Worm (Caenorhabditis elegans) whole organism, young adult: ENCODE results near the gene ppat-1.
A peak's percentile ranks its signal among the peaks of the same experiment; 100 is the strongest.

Experiments used
- B0019.2 ChIP-seq: fragments of 200-800 bp; sonication (Bioruptor generic); conservative IDR thresholded peaks from 2 replicates; pipeline ENCODE4 v1.3.6; 2022; ENCODE audit warnings: missing genetic modification reagents, missing genetic modification characterization, missing compliant biosample characterization
- D2030.7 ChIP-seq: fragments of 200-800 bp; sonication (Bioruptor generic); IDR thresholded peaks from 2 replicates; pipeline ENCODE4 v1.3.6; 2022; ENCODE audit warnings: missing genetic modification reagents, missing genetic modification characterization, missing compliant biosample characterization
- F22D6.2 ChIP-seq: sonication (generic microtip); optimal IDR thresholded peaks from 2 replicates; lab custom pipeline; 2016; ENCODE audit warnings: mild to moderate bottlenecking, missing genetic modification characterization, missing compliant biosample characterization
- F39B2.1 ChIP-seq: fragments of 200-800 bp; sonication (Bioruptor generic); IDR thresholded peaks from 2 replicates; pipeline ENCODE4 v1.3.6; 2022; ENCODE audit warnings: missing genetic modification reagents, missing genetic modification characterization, missing compliant biosample characterization
- F49E8.2 ChIP-seq: sonication (generic microtip); optimal IDR thresholded peaks from 3 replicates; lab custom pipeline; 2017; ENCODE audit warnings: missing genetic modification characterization, mild to moderate bottlenecking, missing compliant biosample characterization, antibody characterized with exemption, moderate library complexity; ENCODE audit not compliant: insufficient read depth
- F52B5.7 ChIP-seq: sonication (generic microtip); optimal IDR thresholded peaks from 2 replicates; lab custom pipeline; 2016; ENCODE audit warnings: mild to moderate bottlenecking, missing genetic modification characterization, missing compliant biosample characterization
- T26A5.8 ChIP-seq: sonication (generic microtip); optimal IDR thresholded peaks from 2 replicates; lab custom pipeline; 2016; ENCODE audit warnings: missing genetic modification characterization, missing compliant biosample characterization
- Y53G8AR.9 ChIP-seq: fragments of 200-800 bp; sonication (Bioruptor generic); conservative IDR thresholded peaks from 2 replicates; pipeline ENCODE4 v1.3.6; 2022; ENCODE audit warnings: missing genetic modification reagents, missing genetic modification characterization, missing compliant biosample characterization
- akir-1 ChIP-seq: fragments of 200-800 bp; sonication (Bioruptor generic); optimal IDR thresholded peaks from 2 replicates; lab custom pipeline; 2018; ENCODE audit warnings: mild to moderate bottlenecking, missing genetic modification characterization, moderate library complexity, missing compliant biosample characterization
- aptf-2 ChIP-seq: fragments of 200-800 bp; sonication (Bioruptor generic); conservative IDR thresholded peaks from 2 replicates; pipeline ENCODE4 v1.3.6; 2022; ENCODE audit warnings: missing genetic modification reagents, missing genetic modification characterization, missing compliant biosample characterization
- athp-1 ChIP-seq: sonication (generic microtip); optimal IDR thresholded peaks from 2 replicates; lab custom pipeline; 2017; ENCODE audit warnings: mild to moderate bottlenecking, missing genetic modification characterization, missing compliant biosample characterization
- bed-1 ChIP-seq: fragments of 200-800 bp; sonication (Bioruptor generic); IDR thresholded peaks from 2 replicates; pipeline ENCODE4 v1.3.6; 2022; ENCODE audit warnings: missing genetic modification reagents, missing genetic modification characterization, missing compliant biosample characterization
- bed-2 ChIP-seq: fragments of 200-800 bp; sonication (Bioruptor generic); IDR thresholded peaks from 2 replicates; pipeline ENCODE4 v1.3.6; 2022; ENCODE audit warnings: missing genetic modification reagents, missing genetic modification characterization, missing compliant biosample characterization
- ceh-27 ChIP-seq: fragments of 200-800 bp; sonication (Bioruptor generic); optimal IDR thresholded peaks from 2 replicates; lab custom pipeline; 2018; ENCODE audit warnings: mild to moderate bottlenecking, missing genetic modification characterization, moderate library complexity, missing compliant biosample characterization
- ceh-40 ChIP-seq: fragments of 200-800 bp; sonication (Bioruptor generic); IDR thresholded peaks from 2 replicates; pipeline ENCODE4 v1.3.6; 2022; ENCODE audit warnings: missing genetic modification characterization, missing compliant biosample characterization
- ceh-79 ChIP-seq: sonication (generic microtip); optimal IDR thresholded peaks from 2 replicates; lab custom pipeline; 2017; ENCODE audit warnings: mild to moderate bottlenecking, missing genetic modification characterization, missing compliant biosample characterization
- die-1 ChIP-seq: sonication (generic microtip); optimal IDR thresholded peaks from 2 replicates; lab custom pipeline; 2016; ENCODE audit warnings: missing genotype, mild to moderate bottlenecking, missing genetic modification characterization, missing compliant biosample characterization
- dox-1 ChIP-seq: fragments of 200-800 bp; sonication (Bioruptor generic); IDR thresholded peaks from 2 replicates; pipeline ENCODE4 v1.3.6; 2022; ENCODE audit warnings: missing genetic modification reagents, missing genetic modification characterization, missing compliant biosample characterization
- egl-18 ChIP-seq: fragments of 200-800 bp; sonication (Bioruptor generic); IDR thresholded peaks from 2 replicates; pipeline ENCODE4 v1.3.6; 2022; ENCODE audit warnings: missing genetic modification reagents, missing genetic modification characterization, missing compliant biosample characterization
- ekl-4 ChIP-seq: fragments of 200-800 bp; sonication (Bioruptor generic); IDR thresholded peaks from 2 replicates; pipeline ENCODE4 v1.3.6; 2022; ENCODE audit warnings: missing genetic modification reagents, missing genetic modification characterization, missing compliant biosample characterization
- ets-4 ChIP-seq: fragments of 200-800 bp; sonication (Bioruptor generic); optimal IDR thresholded peaks from 2 replicates; lab custom pipeline; 2018; ENCODE audit warnings: mild to moderate bottlenecking, missing genetic modification characterization, missing compliant biosample characterization
- hsf-1 ChIP-seq: fragments of 200-800 bp; sonication (Bioruptor generic); IDR thresholded peaks from 2 replicates; pipeline ENCODE4 v1.3.6; 2022; ENCODE audit warnings: missing genetic modification reagents, missing genetic modification characterization, missing compliant biosample characterization
- lin-35 ChIP-seq, 3 experiments: fragments of 150-350 bp in 2 of 3; sonication (generic microtip) in 1 of 3; optimal IDR thresholded peaks; 2 replicates each; lab custom pipeline; 2014 to 2018; ENCODE audit warnings: missing biosample characterization in 3 of 3, missing genetic modification characterization in 3 of 3, missing genetic modification reagents in 3 of 3
- lin-40 ChIP-seq: sonication (generic microtip); optimal IDR thresholded peaks from 2 replicates; lab custom pipeline; 2016; ENCODE audit warnings: missing genetic modification characterization, mild to moderate bottlenecking, missing compliant biosample characterization, missing genotype, missing genetic modification reagents
- lin-54 ChIP-seq: fragments of 200-800 bp; sonication (Bioruptor generic); optimal IDR thresholded peaks from 2 replicates; lab custom pipeline; 2018; ENCODE audit warnings: mild to moderate bottlenecking, missing genetic modification characterization, missing compliant biosample characterization
- lsy-27 ChIP-seq: sonication (generic microtip); optimal IDR thresholded peaks from 2 replicates; lab custom pipeline; 2017; ENCODE audit warnings: missing genetic modification characterization, mild to moderate bottlenecking, missing compliant biosample characterization, antibody characterized with exemption, missing genotype, borderline replicate concordance; ENCODE audit not compliant: insufficient read depth
- madf-8 ChIP-seq: fragments of 200-800 bp; sonication (Bioruptor generic); conservative IDR thresholded peaks from 2 replicates; pipeline ENCODE4 v1.3.6; 2022; ENCODE audit warnings: missing genetic modification reagents, missing genetic modification characterization, missing compliant biosample characterization
- mcd-1 ChIP-seq: fragments of 200-800 bp; sonication (Bioruptor generic); IDR thresholded peaks from 2 replicates; pipeline ENCODE4 v1.3.6; 2022; ENCODE audit warnings: missing genetic modification reagents, missing genetic modification characterization, missing compliant biosample characterization
- mxl-1 ChIP-seq: sonication (generic microtip); optimal IDR thresholded peaks from 2 replicates; lab custom pipeline; 2016; ENCODE audit warnings: missing genetic modification characterization, missing compliant biosample characterization
- nfya-1 ChIP-seq: sonication (generic microtip); optimal IDR thresholded peaks from 2 replicates; lab custom pipeline; 2017; ENCODE audit warnings: antibody characterized with exemption, missing compliant biosample characterization, missing genetic modification characterization, borderline replicate concordance; ENCODE audit not compliant: insufficient read depth
- nfya-2 ChIP-seq: fragments of 200-800 bp; sonication (Bioruptor generic); IDR thresholded peaks from 2 replicates; pipeline ENCODE4 v1.3.6; 2022; ENCODE audit warnings: missing genetic modification reagents, missing genetic modification characterization, missing compliant biosample characterization
- nfyb-1 ChIP-seq: fragments of 200-800 bp; sonication (Bioruptor generic); IDR thresholded peaks from 2 replicates; pipeline ENCODE4 v1.3.6; 2022; ENCODE audit warnings: missing genetic modification reagents, missing genetic modification characterization, missing compliant biosample characterization
- nhr-120 ChIP-seq: fragments of 200-800 bp; sonication (Bioruptor generic); IDR thresholded peaks from 2 replicates; pipeline ENCODE4 v1.3.6; 2022; ENCODE audit warnings: missing genetic modification characterization, missing compliant biosample characterization
- nhr-27 ChIP-seq: fragments of 200-800 bp; sonication (Bioruptor generic); optimal IDR thresholded peaks from 2 replicates; lab custom pipeline; 2018; ENCODE audit warnings: mild to moderate bottlenecking, missing genetic modification characterization, moderate library complexity, missing compliant biosample characterization
- nhr-80 ChIP-seq: sonication (generic microtip); optimal IDR thresholded peaks from 2 replicates; lab custom pipeline; 2016; ENCODE audit warnings: missing genetic modification characterization, missing compliant biosample characterization
- rcor-1 ChIP-seq: fragments of 200-800 bp; sonication (Bioruptor generic); IDR thresholded peaks from 2 replicates; pipeline ENCODE4 v1.3.6; 2022; ENCODE audit warnings: missing genetic modification reagents, missing genetic modification characterization, missing compliant biosample characterization
- rec-8 ChIP-seq, 2 experiments: sonication (generic microtip); optimal IDR thresholded peaks; 2 replicates each; lab custom pipeline; 2016; ENCODE audit warnings: mild to moderate bottlenecking in 2 of 2, missing genetic modification characterization in 2 of 2, missing genetic modification reagents in 2 of 2, missing genotype in 2 of 2, missing biosample characterization in 1 of 2, missing compliant biosample characterization in 1 of 2, moderate library complexity in 1 of 2
- repo-1 ChIP-seq: sonication (generic microtip); optimal IDR thresholded peaks from 2 replicates; lab custom pipeline; 2017; ENCODE audit warnings: mild to moderate bottlenecking, missing genetic modification characterization, missing compliant biosample characterization
- snpc-3.4 ChIP-seq: sonication (generic microtip); optimal IDR thresholded peaks from 2 replicates; lab custom pipeline; 2017; ENCODE audit warnings: missing genetic modification characterization, mild to moderate bottlenecking, missing compliant biosample characterization, antibody characterized with exemption, moderate library complexity, missing genotype, missing genetic modification reagents
- snpc-4 ChIP-seq, 5 experiments: fragments of 150-350 bp in 1 of 5; sonication (generic microtip) in 4 of 5; optimal IDR thresholded peaks; 2 replicates each; lab custom pipeline; 2014 to 2018; ENCODE audit warnings: missing genetic modification characterization in 5 of 5, missing biosample characterization in 3 of 5, antibody characterized with exemption in 2 of 5, mild to moderate bottlenecking in 2 of 5, missing compliant biosample characterization in 2 of 5, missing genotype in 2 of 5, moderate library complexity in 2 of 5, missing genetic modification reagents in 1 of 5
- somi-1 ChIP-seq: fragments of 200-800 bp; sonication (Bioruptor generic); optimal IDR thresholded peaks from 2 replicates; lab custom pipeline; 2018; ENCODE audit warnings: mild to moderate bottlenecking, missing genetic modification characterization, missing compliant biosample characterization
- sptf-2 ChIP-seq: fragments of 200-800 bp; sonication (Bioruptor generic); optimal IDR thresholded peaks from 2 replicates; lab custom pipeline; 2018; ENCODE audit warnings: mild to moderate bottlenecking, missing genetic modification characterization, missing compliant biosample characterization
- tbp1 ChIP-seq: fragments of 200-800 bp; sonication (Bioruptor generic); optimal IDR thresholded peaks from 2 replicates; lab custom pipeline; 2018; ENCODE audit warnings: mild to moderate bottlenecking, missing genetic modification characterization, missing compliant biosample characterization
- tlf-1 ChIP-seq: fragments of 200-800 bp; sonication (Bioruptor generic); optimal IDR thresholded peaks from 2 replicates; lab custom pipeline; 2018; ENCODE audit warnings: mild to moderate bottlenecking, missing genetic modification characterization, missing compliant biosample characterization
- xnd-1 ChIP-seq: sonication (generic microtip); optimal IDR thresholded peaks from 2 replicates; lab custom pipeline; 2016; ENCODE audit warnings: missing genotype, missing genetic modification reagents, missing genetic modification characterization, missing compliant biosample characterization
- ztf-18 ChIP-seq: sonication (generic microtip); optimal IDR thresholded peaks from 2 replicates; lab custom pipeline; 2016; ENCODE audit warnings: missing genotype, mild to moderate bottlenecking, missing genetic modification characterization, missing compliant biosample characterization
- ztf-3 ChIP-seq: fragments of 200-800 bp; sonication (Bioruptor generic); optimal IDR thresholded peaks from 2 replicates; lab custom pipeline; 2018; ENCODE audit warnings: mild to moderate bottlenecking, missing genetic modification characterization, missing compliant biosample characterization

The ppat-1 gene

ce11 chrIII:4689595-4689994 is 515 bp downstream of the ppat-1 start (continued):
- TF ChIP-seq lin-35 (GFP tag; optimal IDR thresholded peaks at IDR 0.05; lab: Kevin White, UChicago) (peak in 1 of 3 experiments; percentile 75), tbp1 (peak; percentile 98), ceh-40 (GFP tag; lab: Robert Waterston, UW) (peak; percentile 76; the same call in 1 of the 2 replicates), somi-1 (GFP tag; lab: Kevin White, UChicago) (peak; percentile 51), akir-1 (peak; percentile 44), nfyb-1 (peak; percentile 91), lsy-27 (tag; lab: Kevin White, UChicago) (peak; percentile 70), tlf-1 (GFP tag; lab: Kevin White, UChicago) (peak; percentile 71), snpc-3.4 (tag; lab: Kevin White, UChicago) (peak; percentile 91), F49E8.2 (tag; lab: Kevin White, UChicago) (peak; percentile 90), ztf-3 (GFP tag; lab: Kevin White, UChicago) (peak; percentile 36), nhr-80 (peak; percentile 70), lin-40 (tag; lab: Kevin White, UChicago) (no peak), athp-1 (tag; lab: Kevin White, UChicago) (peak; percentile 94), repo-1 (peak; percentile 83), nfya-2 (no peak), bed-1 (GFP tag; lab: Robert Waterston, UW) (no peak), rec-8 (tag; optimal IDR thresholded peaks at IDR 0.05; lab: Kevin White, UChicago) (peak; percentile 78 to 96), F22D6.2 (tag; lab: Kevin White, UChicago) (peak; percentile 26), lin-54 (GFP tag; lab: Kevin White, UChicago) (peak; percentile 77), die-1 (tag; lab: Kevin White, UChicago) (peak; percentile 95), T26A5.8 (peak; percentile 79), dox-1 (GFP tag; lab: Robert Waterston, UW) (peak; percentile 87), madf-8 (GFP tag; lab: Robert Waterston, UW) (peak; percentile 41; the same call in 1 of the 2 replicates), ekl-4 (GFP tag; lab: Robert Waterston, UW) (peak; percentile 81), egl-18 (0 out of 2 replicates have a peak, but pooled peaks have one; percentile 34), ztf-18 (peak; percentile 89), bed-2 (GFP tag; lab: Robert Waterston, UW) (no peak), B0019.2 (GFP tag; lab: Robert Waterston, UW) (peak; percentile 62; the same call in 1 of the 2 replicates), snpc-4 (GFP tag; optimal IDR thresholded peaks at IDR 0.05; lab: Kevin White, UChicago) (peak; percentile 78), snpc-4 (tag; optimal IDR thresholded peaks at IDR 0.05; lab: Kevin White, UChicago) (peak in 3 of 4 experiments; percentile 2 to 66 (median 42)), mcd-1 (GFP tag; lab: Robert Waterston, UW) (no peak), Y53G8AR.9 (GFP tag; lab: Robert Waterston, UW) (peak; percentile 77), F52B5.7 (tag; lab: Kevin White, UChicago) (peak; percentile 91), D2030.7 (GFP tag; lab: Robert Waterston, UW) (peak; percentile 86), ceh-27 (peak; percentile 88), hsf-1 (GFP tag; lab: Robert Waterston, UW) (peak; percentile 59; the same call in 1 of the 2 replicates), rcor-1 (GFP tag; lab: Robert Waterston, UW) (peak; percentile 23; the same call in 1 of the 2 replicates), ceh-79 (tag; lab: Kevin White, UChicago) (peak; percentile 64), mxl-1 (tag; lab: Kevin White, UChicago) (peak; percentile 92), ets-4 (peak; percentile 77), nhr-120 (0 out of 2 replicates have a peak, but pooled peaks have one; percentile 55), aptf-2 (GFP tag; lab: Robert Waterston, UW) (no peak), nfya-1 (tag; lab: Kevin White, UChicago) (no peak), sptf-2 (GFP tag; lab: Kevin White, UChicago) (peak; percentile 87), nhr-27 (tag; lab: Kevin White, UChicago) (no peak), F39B2.1 (GFP tag; lab: Robert Waterston, UW) (0 out of 2 replicates have a peak, but pooled peaks have one; percentile 7), xnd-1 (tag; lab: Kevin White, UChicago) (peak; percentile 26)
